Fruit fly (Drosophila melanogaster) S2 (cell line): ENCODE data around the gene Vsp37A.

ENCODE experiments used
- CG8478 ChIP-seq: fragments of >200 bp; optimal IDR thresholded peaks from 2 replicates; lab custom pipeline; 2018
- CTCF ChIP-seq, 2 experiments: fragments of >200 bp; optimal IDR thresholded peaks; 2 replicates each; lab custom pipeline; 2018

Gene Vsp37A

dm6 chrX:621132-621555 lies at the start of gene Vsp37A, which contains the start of gene CG13365:
Gene Vsp37A (plus strand): TSS chrX:621530.
Gene CG13365 (minus strand): TSS chrX:621215.
- TF ChIP-seq CTCF (optimal IDR thresholded peaks at IDR 0.05; lab: Kevin White, UChicago) (peak in 1 of 2 experiments; percentile 43), CG8478 (lab: Kevin White, UChicago) (no peak)

DNA sequence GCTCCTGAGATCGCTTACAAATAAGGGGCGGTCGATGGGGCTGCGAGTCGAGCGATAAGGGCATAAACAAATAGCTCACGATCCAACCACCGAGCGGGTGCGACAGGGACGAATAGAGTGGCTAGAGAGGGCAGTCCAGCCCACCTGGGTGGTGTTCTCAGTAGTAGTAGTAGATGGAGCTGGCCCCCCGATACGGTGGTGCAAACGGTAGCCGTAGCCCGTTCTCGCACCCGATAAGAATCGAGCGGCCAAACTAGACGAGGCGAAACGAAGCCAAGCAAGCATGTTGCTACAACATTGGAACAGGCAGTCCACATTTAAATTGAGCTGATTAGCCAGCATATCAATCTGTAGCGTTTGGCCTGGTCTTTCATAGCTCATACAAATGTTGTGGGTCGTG lies 40.7 kb upstream of the Vsp37A start:
- TF ChIP-seq CG8478 (lab: Kevin White, UChicago) (no peak), CTCF (optimal IDR thresholded peaks at IDR 0.05; lab: Kevin White, UChicago) (no peak)

DNA sequence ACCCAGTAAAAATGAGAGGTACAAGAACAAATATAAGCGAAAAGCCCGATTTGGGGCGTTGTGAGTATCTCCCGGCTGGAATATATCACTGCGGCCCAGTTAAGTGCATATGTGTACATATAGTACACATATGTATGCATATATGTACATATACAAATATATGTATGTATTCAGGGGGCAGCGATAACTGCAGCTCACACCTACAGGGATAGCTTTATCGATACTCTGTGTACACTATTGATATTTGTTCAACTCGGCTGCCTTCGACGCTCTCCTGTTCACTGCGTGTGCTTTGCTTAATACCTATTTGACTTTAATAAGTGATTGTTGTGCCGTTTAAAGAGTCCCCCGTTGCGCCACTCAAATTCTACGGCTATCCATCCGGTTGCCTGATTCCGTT lies 39.5 kb upstream of the Vsp37A start, which contains the start of gene vnd:
vnd (plus strand) TSS at position 297 of the 400 bp plus-strand sequence.
- TF ChIP-seq CTCF (optimal IDR thresholded peaks at IDR 0.05; lab: Kevin White, UChicago) (no peak), CG8478 (lab: Kevin White, UChicago) (no peak)

DNA sequence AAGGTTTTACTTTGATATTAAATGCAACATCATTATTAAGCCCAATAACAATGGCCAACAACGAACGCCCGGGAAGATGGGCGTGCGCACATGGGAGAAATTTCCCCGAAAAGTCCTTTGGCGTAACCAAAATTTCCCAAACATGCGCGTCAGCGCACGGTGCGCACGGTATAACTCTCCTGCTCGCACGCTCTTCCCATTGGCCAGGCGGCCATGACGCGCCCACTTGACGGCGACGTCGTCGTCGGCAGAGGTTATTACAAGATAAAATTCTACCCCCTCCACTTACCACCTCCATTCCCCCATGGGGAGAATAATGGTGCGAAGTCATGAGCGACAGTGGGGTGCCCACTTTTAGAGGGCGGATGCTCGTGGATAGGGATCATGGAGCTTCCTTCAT lies 32.4 kb upstream of the Vsp37A start:
- TF ChIP-seq CTCF (optimal IDR thresholded peaks at IDR 0.05; lab: Kevin White, UChicago) (no peak), CG8478 (lab: Kevin White, UChicago) (no peak)

dm6 chrX:590479-590878 lies 30.9 kb upstream of the Vsp37A start:
- TF ChIP-seq CTCF (optimal IDR thresholded peaks at IDR 0.05; lab: Kevin White, UChicago) = no peak
- no peak for TF ChIP-seq CG8478 (lab: Kevin White, UChicago)

DNA sequence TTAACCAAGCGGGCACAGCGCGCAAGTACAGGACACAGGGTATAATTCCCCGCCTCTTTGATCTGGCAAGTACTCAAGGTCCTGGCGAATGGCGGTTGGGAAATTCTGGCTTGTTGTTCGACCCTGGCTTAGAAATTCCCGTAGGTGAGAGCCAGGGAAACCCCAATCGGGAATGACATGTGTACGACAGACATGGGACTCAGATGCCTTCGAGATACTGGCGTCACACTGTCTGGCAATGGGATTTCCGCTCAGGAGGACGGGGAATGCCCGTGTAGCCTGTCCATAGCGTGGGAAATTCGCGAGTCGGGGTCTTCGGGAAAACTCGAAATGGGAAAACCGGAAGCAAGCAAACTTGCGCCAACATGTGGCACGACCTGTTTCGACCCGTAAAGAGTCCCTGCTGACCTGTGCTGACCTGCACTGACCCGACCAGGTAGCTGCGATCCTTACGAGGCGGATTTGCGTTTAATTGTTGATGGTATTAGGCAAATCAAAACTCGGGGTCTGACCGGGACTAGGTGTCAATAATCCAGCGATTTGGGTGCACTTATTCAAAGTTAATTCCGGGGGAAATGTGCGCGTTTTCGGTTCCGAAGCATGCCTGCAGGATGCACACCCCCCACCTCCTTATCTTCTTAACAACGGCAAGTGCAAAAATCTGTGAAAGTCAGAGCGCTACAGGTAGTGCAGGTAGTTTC lies 28.6 kb upstream of the Vsp37A start:
- TF ChIP-seq CG8478 (lab: Kevin White, UChicago) = no peak
- no peak for TF ChIP-seq CTCF (optimal IDR thresholded peaks at IDR 0.05; lab: Kevin White, UChicago)

DNA sequence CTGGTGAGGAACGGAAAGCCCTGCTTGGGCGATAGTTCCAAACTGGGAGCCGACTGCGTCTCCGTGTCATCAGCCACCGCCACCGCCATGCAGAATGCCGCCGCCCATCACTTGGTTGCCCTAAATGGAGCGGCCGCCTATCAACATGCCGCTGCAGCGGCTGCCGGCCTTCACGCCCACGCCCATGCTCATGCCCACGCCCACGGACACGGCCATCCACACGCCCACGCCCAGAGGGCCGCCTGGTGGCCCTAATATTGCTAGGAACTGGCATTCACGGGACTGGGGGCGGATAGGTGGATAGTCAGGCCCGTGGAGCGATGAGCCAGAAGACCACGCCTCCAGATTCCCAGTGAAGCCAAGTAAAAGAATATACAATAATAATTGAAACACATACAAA lies 24.3 kb upstream of the Vsp37A start:
- TF ChIP-seq CG8478 (lab: Kevin White, UChicago) (no peak), CTCF (optimal IDR thresholded peaks at IDR 0.05; lab: Kevin White, UChicago) (no peak)

DNA sequence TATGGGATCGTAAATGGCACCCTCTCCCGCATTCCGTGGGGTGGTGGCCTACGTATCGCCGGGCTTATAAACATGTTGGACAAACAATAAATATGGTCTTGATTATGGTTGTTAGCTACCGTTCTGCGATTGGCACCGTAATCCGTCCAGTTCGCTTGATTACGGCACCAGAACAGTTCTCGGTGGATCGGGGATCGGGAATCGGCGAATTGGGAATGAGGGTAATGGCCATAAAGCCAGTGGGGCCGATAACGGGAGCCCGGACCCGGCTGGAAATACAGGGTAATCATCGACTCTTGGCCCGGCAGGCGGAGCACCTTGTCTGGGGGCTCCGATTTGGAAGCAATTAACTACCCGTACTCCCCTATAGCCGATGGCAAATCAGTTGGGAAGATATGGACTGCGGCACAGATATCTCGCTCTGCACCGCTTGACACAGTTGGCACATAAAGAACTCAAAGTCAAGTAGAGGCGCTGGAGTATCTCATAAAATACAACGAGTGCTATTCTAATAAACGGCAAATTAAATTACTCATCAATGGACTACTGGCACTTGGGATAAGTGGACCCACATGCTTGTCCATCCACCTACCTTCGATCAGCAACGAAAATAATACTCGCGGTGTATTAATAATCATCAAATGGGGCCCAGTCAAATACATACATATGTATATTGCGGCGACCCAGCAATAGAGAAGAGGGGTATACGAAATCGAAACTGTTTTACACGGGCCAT lies 22.8 kb upstream of the Vsp37A start:
- TF ChIP-seq CG8478 (lab: Kevin White, UChicago) = no peak

DNA sequence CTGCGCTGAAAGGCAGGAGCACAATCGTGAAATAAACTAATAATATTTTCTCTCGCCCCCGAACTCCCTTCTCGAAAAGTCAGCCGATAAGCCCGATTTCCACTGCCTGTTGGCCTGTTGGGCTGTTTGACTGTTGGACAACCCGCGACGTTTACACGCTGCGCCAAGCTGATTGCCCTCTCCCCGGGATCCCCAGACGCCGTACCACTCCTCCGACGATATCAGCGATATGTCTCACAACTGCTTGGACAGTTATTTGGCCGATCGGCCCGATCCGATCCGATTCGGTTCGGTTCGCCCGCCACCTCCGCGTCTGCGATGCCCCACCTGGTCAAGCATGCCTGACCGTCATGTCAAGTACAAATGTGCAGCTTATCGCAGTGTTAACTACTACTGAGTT lies 21.6 kb upstream of the Vsp37A start:
- no peak for TF ChIP-seq CTCF (optimal IDR thresholded peaks at IDR 0.05; lab: Kevin White, UChicago)
- no peak for TF ChIP-seq CG8478 (lab: Kevin White, UChicago)

DNA sequence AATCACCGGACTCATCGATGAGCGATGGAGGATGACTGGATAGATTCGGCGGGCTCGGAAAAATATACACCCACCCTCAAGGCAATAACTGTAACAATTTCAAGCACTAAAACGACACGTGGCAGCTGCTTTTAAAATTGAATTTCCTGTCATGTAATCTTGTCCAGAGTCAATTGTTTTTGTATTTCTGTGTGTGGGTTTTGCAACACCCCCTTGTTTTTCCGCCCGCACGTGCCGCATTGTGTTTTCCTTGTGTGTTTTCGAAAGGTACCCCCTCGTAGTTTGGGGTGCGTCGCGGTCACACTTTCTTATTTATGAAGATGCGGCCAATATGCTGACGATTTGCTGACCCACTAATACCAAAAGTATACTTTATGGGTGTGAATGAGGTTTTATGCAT lies 19.3 kb upstream of the Vsp37A start:
- TF ChIP-seq CTCF (optimal IDR thresholded peaks at IDR 0.05; lab: Kevin White, UChicago) = no peak
- TF ChIP-seq CG8478 (lab: Kevin White, UChicago) = no peak

- TF ChIP-seq CTCF (optimal IDR thresholded peaks at IDR 0.05; lab: Kevin White, UChicago) = no peak
- TF ChIP-seq CG8478 (lab: Kevin White, UChicago) = no peak
These were observed 11.3 kb upstream of the Vsp37A start for dm6 chrX:610048-610447.

dm6 chrX:616761-617476 lies 4.4 kb upstream of the Vsp37A start:
- no peak for TF ChIP-seq CTCF (optimal IDR thresholded peaks at IDR 0.05; lab: Kevin White, UChicago)
- no peak for TF ChIP-seq CG8478 (lab: Kevin White, UChicago)

DNA sequence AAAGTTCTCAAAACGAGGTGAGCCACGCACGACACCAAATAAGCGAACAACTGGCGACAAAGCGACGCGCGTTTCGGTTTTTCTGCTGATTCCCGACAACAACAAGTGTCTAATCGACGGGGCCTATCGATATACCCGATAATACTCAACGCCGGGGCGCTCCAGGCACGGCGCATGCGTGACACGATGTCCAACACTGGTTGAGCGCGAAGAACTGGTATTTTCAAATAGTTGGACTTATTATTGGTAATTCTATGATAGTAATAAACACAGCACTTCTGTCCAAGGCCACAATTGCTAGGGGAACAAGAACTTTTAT lies 3.9 kb upstream of the Vsp37A start:
- TF ChIP-seq CTCF (optimal IDR thresholded peaks at IDR 0.05; lab: Kevin White, UChicago) (peak in 1 of 2 experiments; percentile 30), CG8478 (lab: Kevin White, UChicago) (no peak)

DNA sequence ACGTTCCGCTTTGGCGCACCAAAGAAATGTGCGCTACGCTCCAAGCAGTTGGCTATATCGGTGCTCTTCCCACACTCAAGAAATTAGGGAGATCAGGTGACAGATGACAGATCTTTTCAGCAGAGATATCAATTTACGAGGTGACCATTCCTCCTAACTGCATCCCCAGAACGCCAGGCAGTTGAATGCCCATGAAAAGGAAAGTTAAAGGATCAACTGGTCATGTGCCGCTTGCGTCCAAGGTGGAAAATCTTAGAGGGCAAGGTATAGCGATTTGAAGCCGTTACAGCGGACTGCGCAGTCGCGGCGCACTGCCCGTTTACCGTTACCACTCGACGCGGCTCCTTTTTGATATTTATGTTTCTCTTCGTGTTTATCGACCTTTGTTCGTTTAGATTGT lies 2.7 kb upstream of the Vsp37A start:
- no peak for TF ChIP-seq CG8478 (lab: Kevin White, UChicago)
- no peak for TF ChIP-seq CTCF (optimal IDR thresholded peaks at IDR 0.05; lab: Kevin White, UChicago)
